Fruit fly (Drosophila melanogaster): ENCODE results near the gene CG46304.

- TF ChIP-seq Lpt (GFP tag; optimal IDR thresholded peaks at IDR 0.05) (no peak), Hr39 (GFP tag; optimal IDR thresholded peaks at IDR 0.05) (no peak), CG3919 (GFP tag; optimal IDR thresholded peaks at IDR 0.05) (no peak), lz (GFP tag; optimal IDR thresholded peaks at IDR 0.05) (no peak), CG7368 (GFP tag; optimal IDR thresholded peaks at IDR 0.05) (no peak)
Observed at dm6 chr2L:18965367-18966213, 19.5 kb downstream of the CG46304 start.
